Worm (Caenorhabditis elegans) whole organism, L2 larva: ENCODE measurements around the gene mlt-9.

Experiments
- R02D3.7 ChIP-seq: fragments of 150-350 bp; optimal IDR thresholded peaks from 2 replicates; lab custom pipeline; 2014; ENCODE audit warnings: missing biosample characterization, missing genetic modification characterization
- Y55F3AM.14 ChIP-seq: fragments of 200-800 bp; sonication (Bioruptor generic); optimal IDR thresholded peaks from 2 replicates; lab custom pipeline; 2018; ENCODE audit warnings: mild to moderate bottlenecking, missing genetic modification characterization, missing compliant biosample characterization
- ZK546.5 ChIP-seq: sonication (generic microtip); optimal IDR thresholded peaks from 2 replicates; lab custom pipeline; 2017; ENCODE audit warnings: missing biosample characterization, missing genetic modification characterization
- alr-1 ChIP-seq: fragments of 150-350 bp; optimal IDR thresholded peaks from 2 replicates; lab custom pipeline; 2014; ENCODE audit warnings: missing biosample characterization, missing genetic modification characterization
- aly-2 ChIP-seq: fragments of 150-350 bp; optimal IDR thresholded peaks from 2 replicates; lab custom pipeline; 2014; ENCODE audit warnings: missing biosample characterization, missing genetic modification characterization
- ama-1 ChIP-seq: fragments of 150-350 bp; optimal IDR thresholded peaks from 2 replicates; lab custom pipeline; 2018; ENCODE audit warnings: inconsistent platforms
- blmp-1 ChIP-seq: sonication (generic microtip); optimal IDR thresholded peaks from 2 replicates; lab custom pipeline; 2017; ENCODE audit warnings: missing genetic modification characterization, mild to moderate bottlenecking, missing compliant biosample characterization, antibody characterized with exemption, moderate library complexity; ENCODE audit not compliant: insufficient read depth
- ceh-16 ChIP-seq: fragments of 150-350 bp; optimal IDR thresholded peaks from 2 replicates; lab custom pipeline; 2014; ENCODE audit warnings: missing biosample characterization, missing genetic modification characterization
- ceh-82 ChIP-seq: fragments of 150-350 bp; optimal IDR thresholded peaks from 2 replicates; lab custom pipeline; 2014; ENCODE audit warnings: missing biosample characterization, missing genetic modification characterization
- dmd-4 ChIP-seq: sonication (generic microtip); optimal IDR thresholded peaks from 2 replicates; lab custom pipeline; 2017; ENCODE audit warnings: missing biosample characterization, missing genetic modification characterization
- elt-1 ChIP-seq: fragments of 150-350 bp; optimal IDR thresholded peaks from 2 replicates; lab custom pipeline; 2014; ENCODE audit warnings: missing biosample characterization, missing genetic modification characterization
- fos-1 ChIP-seq: fragments of 150-350 bp; optimal IDR thresholded peaks from 2 replicates; lab custom pipeline; 2014; ENCODE audit warnings: missing biosample characterization, missing genetic modification characterization
- lin-13 ChIP-seq: fragments of 150-350 bp; optimal IDR thresholded peaks from 2 replicates; lab custom pipeline; 2014; ENCODE audit warnings: missing biosample characterization, missing genetic modification reagents, missing genetic modification characterization
- lin-39 ChIP-seq: fragments of 150-350 bp; optimal IDR thresholded peaks from 2 replicates; lab custom pipeline; 2014; ENCODE audit warnings: missing biosample characterization, missing genetic modification reagents, missing genetic modification characterization
- mab-5 ChIP-seq: fragments of 150-350 bp; optimal IDR thresholded peaks from 2 replicates; lab custom pipeline; 2014; ENCODE audit warnings: missing biosample characterization, missing genetic modification characterization
- mbf-1 ChIP-seq: sonication (generic microtip); optimal IDR thresholded peaks from 2 replicates; lab custom pipeline; 2017; ENCODE audit warnings: missing biosample characterization, missing genetic modification characterization
- mdl-1 ChIP-seq, 2 experiments: fragments of 150-350 bp in 1 of 2; sonication (generic microtip) in 1 of 2; optimal IDR thresholded peaks; 2 replicates each; lab custom pipeline; 2017; ENCODE audit warnings: missing biosample characterization in 2 of 2, missing genetic modification characterization in 2 of 2
- nhr-10 ChIP-seq: sonication (generic microtip); optimal IDR thresholded peaks from 2 replicates; lab custom pipeline; 2017; ENCODE audit warnings: missing biosample characterization, missing genetic modification characterization
- nhr-11 ChIP-seq: fragments of 150-350 bp; optimal IDR thresholded peaks from 2 replicates; lab custom pipeline; 2014; ENCODE audit warnings: missing biosample characterization, missing genetic modification characterization
- nhr-12 ChIP-seq: fragments of 150-350 bp; optimal IDR thresholded peaks from 2 replicates; lab custom pipeline; 2014; ENCODE audit warnings: missing biosample characterization, missing genetic modification characterization
- nhr-129 ChIP-seq: fragments of 150-350 bp; optimal IDR thresholded peaks from 2 replicates; lab custom pipeline; 2014; ENCODE audit warnings: missing biosample characterization, missing genetic modification characterization
- nhr-21 ChIP-seq: fragments of 150-350 bp; optimal IDR thresholded peaks from 2 replicates; lab custom pipeline; 2014; ENCODE audit warnings: missing biosample characterization, missing genetic modification characterization
- nhr-23 ChIP-seq: fragments of 150-350 bp; optimal IDR thresholded peaks from 2 replicates; lab custom pipeline; 2014; ENCODE audit warnings: missing biosample characterization, missing genetic modification reagents, missing genetic modification characterization
- nhr-237 ChIP-seq: fragments of 150-350 bp; optimal IDR thresholded peaks from 2 replicates; lab custom pipeline; 2014; ENCODE audit warnings: missing biosample characterization, missing genetic modification characterization
- nhr-25 ChIP-seq: fragments of 150-350 bp; sonication (generic microtip); optimal IDR thresholded peaks from 3 replicates; lab custom pipeline; 2014; ENCODE audit warnings: missing biosample characterization, missing genetic modification characterization
- nhr-6 ChIP-seq: fragments of 150-350 bp; optimal IDR thresholded peaks from 2 replicates; lab custom pipeline; 2014; ENCODE audit warnings: missing biosample characterization, missing genetic modification characterization
- sem-4 ChIP-seq: fragments of 150-350 bp; optimal IDR thresholded peaks from 2 replicates; lab custom pipeline; 2014; ENCODE audit warnings: missing biosample characterization, missing genetic modification reagents, missing genetic modification characterization
- skn-1 ChIP-seq: sonication (generic microtip); optimal IDR thresholded peaks from 2 replicates; lab custom pipeline; 2017; ENCODE audit warnings: missing biosample characterization, missing genetic modification characterization
- sma-3 ChIP-seq: sonication (generic microtip); optimal IDR thresholded peaks from 2 replicates; lab custom pipeline; 2016; ENCODE audit warnings: missing genetic modification reagents, missing genetic modification characterization, missing compliant biosample characterization
- sma-9 ChIP-seq, 2 experiments: fragments of 150-350 bp in 1 of 2; sonication (generic microtip) in 1 of 2; optimal IDR thresholded peaks; 2 replicates each; lab custom pipeline; 2014 to 2016; ENCODE audit warnings: missing genetic modification characterization in 2 of 2, mild to moderate bottlenecking in 1 of 2, missing biosample characterization in 1 of 2, missing compliant biosample characterization in 1 of 2, missing genetic modification reagents in 1 of 2, moderate library complexity in 1 of 2
- snpc-4 ChIP-seq: fragments of 150-350 bp; optimal IDR thresholded peaks from 2 replicates; lab custom pipeline; 2014; ENCODE audit warnings: missing biosample characterization, missing genetic modification characterization
- unc-39 ChIP-seq: fragments of 150-350 bp; optimal IDR thresholded peaks from 2 replicates; lab custom pipeline; 2014; ENCODE audit warnings: missing biosample characterization, missing genetic modification characterization
- unc-62 ChIP-seq: fragments of 150-350 bp; optimal IDR thresholded peaks from 2 replicates; lab custom pipeline; 2014; ENCODE audit warnings: missing biosample characterization, missing genetic modification reagents, missing genetic modification characterization
- ztf-1 ChIP-seq: fragments of 200-800 bp; sonication (Bioruptor generic); conservative IDR thresholded peaks from 2 replicates; pipeline ENCODE4 v1.3.6; 2022; ENCODE audit warnings: missing genetic modification characterization, missing compliant biosample characterization
- ztf-11 ChIP-seq: sonication (generic microtip); optimal IDR thresholded peaks from 2 replicates; lab custom pipeline; 2017; ENCODE audit warnings: missing biosample characterization, missing genetic modification characterization

mlt-9 gene

DNA sequence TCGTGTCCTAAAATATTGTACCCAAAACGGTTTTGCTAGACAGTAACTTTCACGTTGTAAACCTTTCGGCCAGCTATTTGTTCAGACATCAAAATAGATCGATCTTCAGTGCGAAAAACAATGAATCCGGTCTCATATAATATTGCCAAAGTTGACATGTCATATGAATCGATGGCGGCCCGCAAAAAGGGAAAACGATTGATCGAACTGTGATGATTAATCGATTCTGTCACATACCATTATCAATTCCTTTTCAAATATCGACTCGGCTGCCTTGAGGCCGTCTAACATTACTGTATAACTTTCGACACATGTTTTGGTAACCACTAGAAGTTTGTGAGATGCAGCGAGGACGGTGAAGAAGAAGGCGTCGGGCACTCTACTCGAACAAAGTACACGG is 34.7 kb downstream of the mlt-9 start:
- peak; percentile 65 for TF ChIP-seq sma-9 (GFP tag; optimal IDR thresholded peaks at IDR 0.05; lab: Kevin White, UChicago)
- no peak for TF ChIP-seq sma-9 (tag; optimal IDR thresholded peaks at IDR 0.05; lab: Kevin White, UChicago)
- TF ChIP-seq dmd-4 (tag; lab: Kevin White, UChicago) = no peak
- TF ChIP-seq blmp-1 (tag; lab: Kevin White, UChicago) = peak; percentile 92
- TF ChIP-seq nhr-21 = peak; percentile 60
- TF ChIP-seq nhr-25 (tag; lab: Kevin White, UChicago) = peak; percentile 68
- TF ChIP-seq sma-3 (GFP tag; lab: Kevin White, UChicago) = peak; percentile 68
- TF ChIP-seq sem-4 (tag; lab: Kevin White, UChicago) = no peak
- TF ChIP-seq, all 48 proteins: peak for 5

DNA sequence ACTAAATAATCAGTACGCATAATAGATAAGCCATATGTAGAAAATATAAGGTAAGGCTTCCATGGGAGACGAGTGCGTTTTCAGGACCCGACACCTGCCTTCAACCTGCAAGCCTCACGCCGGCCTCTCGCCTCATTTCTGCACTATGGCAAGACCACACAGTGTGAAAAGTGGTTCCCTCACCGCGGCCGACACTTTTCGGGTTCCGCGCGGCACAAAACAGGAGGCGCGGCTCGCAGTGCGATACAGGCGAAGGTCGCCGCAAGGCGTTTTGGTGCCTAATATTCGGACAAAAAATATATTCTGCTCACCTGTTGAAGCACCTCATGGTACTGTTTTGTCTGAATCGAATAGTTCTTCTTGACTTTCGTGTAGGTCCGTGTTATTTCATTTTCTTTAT is 37.5 kb downstream of the mlt-9 start:
- TF ChIP-seq ceh-82 (tag; lab: Kevin White, UChicago) = no peak
- TF ChIP-seq nhr-12 = no peak
- no peak for TF ChIP-seq lin-39 (tag; lab: Kevin White, UChicago)
- TF ChIP-seq mab-5 (tag; lab: Kevin White, UChicago) = no peak
- no peak for TF ChIP-seq sem-4 (tag; lab: Kevin White, UChicago)
- TF ChIP-seq alr-1 = no peak
- TF ChIP-seq nhr-6 (tag; lab: Kevin White, UChicago) = no peak
- TF ChIP-seq nhr-11 (tag; lab: Kevin White, UChicago) = no peak
- TF ChIP-seq ama-1 (lab: Kevin White, UChicago) = no peak
- TF ChIP-seq nhr-23 = no peak
- no peak for TF ChIP-seq unc-62 (GFP tag; lab: Kevin White, UChicago)
- TF ChIP-seq ceh-16 (tag; lab: Kevin White, UChicago) = no peak

DNA sequence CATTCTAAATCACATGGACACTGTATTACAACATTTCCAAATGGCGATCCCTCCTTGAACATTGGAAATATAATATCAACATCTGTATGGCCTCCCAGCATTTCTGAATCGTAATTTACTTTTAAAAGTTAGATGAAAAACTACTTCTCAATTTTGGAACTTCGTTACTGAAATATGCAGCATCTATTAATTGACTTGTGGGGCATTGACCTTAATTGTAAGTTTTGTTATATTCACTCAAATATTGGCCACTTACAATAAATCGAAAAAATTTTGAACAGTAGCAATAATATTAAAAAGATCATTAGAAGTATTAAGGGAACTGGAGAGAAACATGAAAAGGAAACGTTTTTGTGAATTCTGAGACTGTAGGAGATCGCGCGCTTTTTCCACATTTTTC is 38.4 kb downstream of the mlt-9 start, which contains the start of gene mam-6:
Gene mam-6, minus strand, starts transcription at position 101 of the 400 bp plus-strand sequence.
- TF ChIP-seq nhr-6 (tag; lab: Kevin White, UChicago) = no peak
- no peak for TF ChIP-seq nhr-129
- TF ChIP-seq aly-2 = no peak
- TF ChIP-seq nhr-237 (tag; lab: Kevin White, UChicago) = no peak
- TF ChIP-seq nhr-23 = no peak
- TF ChIP-seq alr-1 = no peak

DNA sequence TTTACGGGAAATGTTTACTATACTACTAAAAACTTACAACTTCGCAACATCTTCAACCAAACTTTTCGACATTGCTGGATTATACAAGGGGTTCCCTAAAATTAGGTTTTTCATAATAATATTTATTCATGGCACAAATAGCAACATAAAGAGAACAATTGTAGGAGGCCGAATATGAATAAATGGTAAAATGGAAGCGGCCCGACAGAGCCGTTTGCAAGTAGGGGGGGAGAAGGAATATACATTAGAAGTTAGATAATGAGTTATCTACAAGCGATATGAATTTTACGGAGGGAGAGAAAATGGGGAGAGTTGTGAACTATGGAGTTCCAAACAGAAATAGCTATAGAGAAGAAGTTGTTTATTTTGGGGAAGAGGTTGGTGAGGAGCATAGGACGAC is 47.3 kb downstream of the mlt-9 start, which contains the start of gene fbxa-96:
Gene fbxa-96, minus strand, starts transcription at position 101 of the 400 bp plus-strand sequence.
- no peak for TF ChIP-seq lin-13 (GFP tag; lab: Kevin White, UChicago)
- no peak for TF ChIP-seq nhr-25 (tag; lab: Kevin White, UChicago)
- TF ChIP-seq ztf-11 (tag; lab: Kevin White, UChicago) = no peak
- no peak for TF ChIP-seq blmp-1 (tag; lab: Kevin White, UChicago)
- TF ChIP-seq ceh-82 (tag; lab: Kevin White, UChicago) = no peak
- no peak for TF ChIP-seq nhr-129
- TF ChIP-seq fos-1 (tag; lab: Kevin White, UChicago) = no peak
- TF ChIP-seq R02D3.7 = no peak
- no peak for TF ChIP-seq skn-1
- TF ChIP-seq unc-39 (tag; lab: Kevin White, UChicago) = no peak
- no peak for TF ChIP-seq aly-2
- no peak for TF ChIP-seq snpc-4 (tag; lab: Kevin White, UChicago)

DNA sequence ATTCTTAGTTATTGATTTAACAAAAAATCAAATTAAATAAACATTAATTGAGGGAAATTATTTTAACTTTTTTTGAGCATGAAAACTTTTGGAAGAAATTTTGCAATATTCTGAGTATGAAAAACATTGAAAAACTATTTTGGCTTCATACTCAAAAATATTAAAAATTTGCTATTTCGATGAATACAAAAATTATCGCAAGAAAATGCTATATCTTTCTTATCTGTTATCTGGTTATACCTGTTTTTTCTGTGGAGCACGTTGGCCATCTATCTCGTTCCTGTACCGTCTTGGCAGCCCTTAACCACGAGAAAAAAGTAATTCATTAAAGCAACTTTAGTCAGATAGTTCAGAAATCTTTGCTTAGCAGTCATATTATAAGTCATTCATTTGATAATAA is 49.7 kb downstream of the mlt-9 start:
- TF ChIP-seq mab-5 (tag; lab: Kevin White, UChicago) (no peak), ama-1 (lab: Kevin White, UChicago) (no peak), sma-9 (GFP tag; optimal IDR thresholded peaks at IDR 0.05; lab: Kevin White, UChicago) (no peak), sma-9 (tag; optimal IDR thresholded peaks at IDR 0.05; lab: Kevin White, UChicago) (no peak), unc-39 (tag; lab: Kevin White, UChicago) (no peak), Y55F3AM.14 (GFP tag; lab: Kevin White, UChicago) (no peak), nhr-237 (tag; lab: Kevin White, UChicago) (no peak), lin-39 (tag; lab: Kevin White, UChicago) (no peak), nhr-23 (no peak), nhr-10 (tag; lab: Kevin White, UChicago) (no peak), ZK546.5 (no peak), R02D3.7 (no peak), nhr-129 (no peak), elt-1 (tag; lab: Kevin White, UChicago) (no peak), mbf-1 (tag; lab: Kevin White, UChicago) (no peak), ztf-1 (GFP tag; lab: Robert Waterston, UW) (no peak), mdl-1 (tag; optimal IDR thresholded peaks at IDR 0.05; lab: Kevin White, UChicago) (no peak), sma-3 (GFP tag; lab: Kevin White, UChicago) (no peak), fos-1 (tag; lab: Kevin White, UChicago) (no peak), lin-13 (GFP tag; lab: Kevin White, UChicago) (no peak), ceh-16 (tag; lab: Kevin White, UChicago) (no peak)
